Worm (Caenorhabditis elegans) whole organism, L2 larva: ENCODE data around the gene C05D9.3.
A peak's percentile ranks its signal among the peaks of the same experiment; 100 is the strongest.

Source experiments
- F13H6.1 ChIP-seq: sonication (generic microtip); optimal IDR thresholded peaks from 2 replicates; lab custom pipeline; 2016; ENCODE audit warnings: missing genetic modification characterization, missing compliant biosample characterization
- Y55F3AM.14 ChIP-seq: fragments of 200-800 bp; sonication (Bioruptor generic); optimal IDR thresholded peaks from 2 replicates; lab custom pipeline; 2018; ENCODE audit warnings: mild to moderate bottlenecking, missing genetic modification characterization, missing compliant biosample characterization
- ZK546.5 ChIP-seq: sonication (generic microtip); optimal IDR thresholded peaks from 2 replicates; lab custom pipeline; 2017; ENCODE audit warnings: missing biosample characterization, missing genetic modification characterization
- alr-1 ChIP-seq: fragments of 150-350 bp; optimal IDR thresholded peaks from 2 replicates; lab custom pipeline; 2014; ENCODE audit warnings: missing biosample characterization, missing genetic modification characterization
- ama-1 ChIP-seq: fragments of 150-350 bp; optimal IDR thresholded peaks from 2 replicates; lab custom pipeline; 2018; ENCODE audit warnings: inconsistent platforms
- ceh-16 ChIP-seq: fragments of 150-350 bp; optimal IDR thresholded peaks from 2 replicates; lab custom pipeline; 2014; ENCODE audit warnings: missing biosample characterization, missing genetic modification characterization
- crh-2 ChIP-seq: sonication (generic microtip); optimal IDR thresholded peaks from 2 replicates; lab custom pipeline; 2017; ENCODE audit warnings: missing biosample characterization, missing genetic modification characterization
- dmd-4 ChIP-seq: sonication (generic microtip); optimal IDR thresholded peaks from 2 replicates; lab custom pipeline; 2017; ENCODE audit warnings: missing biosample characterization, missing genetic modification characterization
- egl-27 ChIP-seq: sonication (generic microtip); optimal IDR thresholded peaks from 3 replicates; lab custom pipeline; 2017; ENCODE audit warnings: missing biosample characterization, missing genetic modification reagents, missing genetic modification characterization
- fos-1 ChIP-seq: fragments of 150-350 bp; optimal IDR thresholded peaks from 2 replicates; lab custom pipeline; 2014; ENCODE audit warnings: missing biosample characterization, missing genetic modification characterization
- gmeb-1 ChIP-seq: fragments of 150-350 bp; optimal IDR thresholded peaks from 2 replicates; lab custom pipeline; 2014; ENCODE audit warnings: missing biosample characterization, missing genetic modification characterization
- lin-11 ChIP-seq: fragments of 150-350 bp; sonication (generic microtip); optimal IDR thresholded peaks from 2 replicates; lab custom pipeline; 2014; ENCODE audit warnings: missing biosample characterization, missing genetic modification characterization, inconsistent platforms, mixed read lengths
- lin-39 ChIP-seq: fragments of 150-350 bp; optimal IDR thresholded peaks from 2 replicates; lab custom pipeline; 2014; ENCODE audit warnings: missing biosample characterization, missing genetic modification reagents, missing genetic modification characterization
- lsy-2 ChIP-seq, 2 experiments: fragments of 150-350 bp in 1 of 2; sonication (generic microtip) in 1 of 2; optimal IDR thresholded peaks; 2 replicates each; lab custom pipeline; 2014 to 2017; ENCODE audit warnings: missing biosample characterization in 2 of 2, missing genetic modification characterization in 2 of 2
- mab-5 ChIP-seq: fragments of 150-350 bp; optimal IDR thresholded peaks from 2 replicates; lab custom pipeline; 2014; ENCODE audit warnings: missing biosample characterization, missing genetic modification characterization
- mbf-1 ChIP-seq: sonication (generic microtip); optimal IDR thresholded peaks from 2 replicates; lab custom pipeline; 2017; ENCODE audit warnings: missing biosample characterization, missing genetic modification characterization
- mdl-1 ChIP-seq, 2 experiments: fragments of 150-350 bp in 1 of 2; sonication (generic microtip) in 1 of 2; optimal IDR thresholded peaks; 2 replicates each; lab custom pipeline; 2017; ENCODE audit warnings: missing biosample characterization in 2 of 2, missing genetic modification characterization in 2 of 2
- nhr-10 ChIP-seq: sonication (generic microtip); optimal IDR thresholded peaks from 2 replicates; lab custom pipeline; 2017; ENCODE audit warnings: missing biosample characterization, missing genetic modification characterization
- nhr-129 ChIP-seq: fragments of 150-350 bp; optimal IDR thresholded peaks from 2 replicates; lab custom pipeline; 2014; ENCODE audit warnings: missing biosample characterization, missing genetic modification characterization
- nhr-21 ChIP-seq: fragments of 150-350 bp; optimal IDR thresholded peaks from 2 replicates; lab custom pipeline; 2014; ENCODE audit warnings: missing biosample characterization, missing genetic modification characterization
- nhr-25 ChIP-seq: fragments of 150-350 bp; sonication (generic microtip); optimal IDR thresholded peaks from 3 replicates; lab custom pipeline; 2014; ENCODE audit warnings: missing biosample characterization, missing genetic modification characterization
- nhr-77 ChIP-seq: fragments of 150-350 bp; optimal IDR thresholded peaks from 2 replicates; lab custom pipeline; 2014; ENCODE audit warnings: missing biosample characterization, missing genetic modification characterization
- sem-4 ChIP-seq: fragments of 150-350 bp; optimal IDR thresholded peaks from 2 replicates; lab custom pipeline; 2014; ENCODE audit warnings: missing biosample characterization, missing genetic modification reagents, missing genetic modification characterization
- skn-1 ChIP-seq: sonication (generic microtip); optimal IDR thresholded peaks from 2 replicates; lab custom pipeline; 2017; ENCODE audit warnings: missing biosample characterization, missing genetic modification characterization
- sma-3 ChIP-seq: sonication (generic microtip); optimal IDR thresholded peaks from 2 replicates; lab custom pipeline; 2016; ENCODE audit warnings: missing genetic modification reagents, missing genetic modification characterization, missing compliant biosample characterization
- sma-9 ChIP-seq, 2 experiments: fragments of 150-350 bp in 1 of 2; sonication (generic microtip) in 1 of 2; optimal IDR thresholded peaks; 2 replicates each; lab custom pipeline; 2014 to 2016; ENCODE audit warnings: missing genetic modification characterization in 2 of 2, mild to moderate bottlenecking in 1 of 2, missing biosample characterization in 1 of 2, missing compliant biosample characterization in 1 of 2, missing genetic modification reagents in 1 of 2, moderate library complexity in 1 of 2
- unc-39 ChIP-seq: fragments of 150-350 bp; optimal IDR thresholded peaks from 2 replicates; lab custom pipeline; 2014; ENCODE audit warnings: missing biosample characterization, missing genetic modification characterization
- unc-55 ChIP-seq: fragments of 150-350 bp; sonication (generic microtip); optimal IDR thresholded peaks from 3 replicates; lab custom pipeline; 2014; ENCODE audit warnings: missing biosample characterization, missing genetic modification reagents, missing genetic modification characterization
- unc-62 ChIP-seq: fragments of 150-350 bp; optimal IDR thresholded peaks from 2 replicates; lab custom pipeline; 2014; ENCODE audit warnings: missing biosample characterization, missing genetic modification reagents, missing genetic modification characterization
- ztf-11 ChIP-seq: sonication (generic microtip); optimal IDR thresholded peaks from 2 replicates; lab custom pipeline; 2017; ENCODE audit warnings: missing biosample characterization, missing genetic modification characterization
- ztf-4 ChIP-seq: fragments of 150-350 bp; optimal IDR thresholded peaks from 2 replicates; lab custom pipeline; 2014; ENCODE audit warnings: missing biosample characterization, missing genetic modification characterization

C05D9.3 gene

DNA sequence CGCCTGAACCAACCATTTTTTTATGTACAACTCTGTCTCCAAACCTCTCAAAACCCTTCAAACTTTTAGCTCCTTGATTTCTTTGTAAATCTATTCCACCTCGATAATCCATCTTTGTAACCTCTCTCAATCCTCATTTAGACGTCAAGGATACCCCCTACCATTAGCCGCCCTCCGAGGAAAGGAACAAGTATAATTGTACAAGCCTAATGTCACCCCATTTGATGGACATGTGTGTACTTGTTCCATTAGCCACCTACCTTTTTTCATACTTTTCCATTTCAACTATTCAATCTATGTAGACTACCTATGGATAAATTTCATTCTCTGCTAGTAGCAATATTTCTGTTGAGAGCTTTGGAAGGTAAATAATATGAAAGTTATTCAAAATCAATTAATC, 3.9 kb upstream of the C05D9.3 start, which contains the start of gene C05D9.4:
TSS of gene C05D9.4 (plus strand) at position 301 of the 400 bp plus-strand sequence.
- TF ChIP-seq ztf-4, result no peak

DNA sequence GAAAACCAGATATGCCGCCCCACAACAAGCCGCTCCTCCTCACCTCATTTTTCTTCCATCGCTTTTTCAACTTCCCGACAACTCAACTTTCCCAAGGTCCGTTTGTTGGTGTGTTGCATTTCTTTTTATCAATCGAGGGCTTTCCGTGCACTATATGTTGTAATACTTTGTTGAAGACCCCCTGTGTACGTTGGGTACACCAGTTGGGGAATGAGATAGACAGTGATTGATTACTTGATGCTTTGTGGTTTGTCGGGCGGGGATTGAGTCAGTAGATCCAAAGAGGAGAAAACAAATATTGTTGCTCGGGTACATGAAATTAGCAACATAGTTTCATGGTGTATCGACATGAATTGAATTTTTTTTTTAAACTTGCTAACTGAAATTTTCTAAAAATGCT, 2.8 kb upstream of the C05D9.3 start:
- TF ChIP-seq mab-5 (tag; lab: Kevin White, UChicago), result peak; percentile 52
- no peak for TF ChIP-seq lin-11 (tag; lab: Kevin White, UChicago)
- peak; percentile 50 for TF ChIP-seq lin-39 (tag; lab: Kevin White, UChicago)
- peak; percentile 16 for TF ChIP-seq unc-55 (GFP tag; lab: Kevin White, UChicago)
- peak; percentile 0 for TF ChIP-seq sma-9 (GFP tag; optimal IDR thresholded peaks at IDR 0.05; lab: Kevin White, UChicago)
- no peak for TF ChIP-seq sma-9 (tag; optimal IDR thresholded peaks at IDR 0.05; lab: Kevin White, UChicago)
- peak; percentile 57 for TF ChIP-seq nhr-129 (tag; lab: Kevin White, UChicago)
- no peak for TF ChIP-seq nhr-25 (tag; lab: Kevin White, UChicago)
- peak in 1 of 2 experiments; percentile 6 for TF ChIP-seq lsy-2 (tag; optimal IDR thresholded peaks at IDR 0.05; lab: Kevin White, UChicago)

ce11 chrX:1110723-1111122, 980 bp upstream of the C05D9.3 start:
- TF ChIP-seq mdl-1 (tag; optimal IDR thresholded peaks at IDR 0.05; lab: Kevin White, UChicago), result no peak
- peak; percentile 33 for TF ChIP-seq nhr-129 (tag; lab: Kevin White, UChicago)
- no peak for TF ChIP-seq lin-39 (tag; lab: Kevin White, UChicago)

- TF ChIP-seq alr-1 (tag; lab: Kevin White, UChicago), result no peak
- TF ChIP-seq fos-1 (tag; lab: Kevin White, UChicago), result no peak
- TF ChIP-seq ama-1 (lab: Kevin White, UChicago), result no peak
- no peak for TF ChIP-seq ZK546.5 (tag; lab: Kevin White, UChicago)
- no peak for TF ChIP-seq egl-27 (tag; lab: Kevin White, UChicago)
- TF ChIP-seq mdl-1 (tag; optimal IDR thresholded peaks at IDR 0.05; lab: Kevin White, UChicago), result no peak
- no peak for TF ChIP-seq nhr-21 (tag; lab: Kevin White, UChicago)
- no peak for TF ChIP-seq mab-5 (tag; lab: Kevin White, UChicago)
- no peak for TF ChIP-seq skn-1 (tag; lab: Kevin White, UChicago)
- TF ChIP-seq ceh-16 (tag; lab: Kevin White, UChicago), result no peak
- TF ChIP-seq nhr-10 (tag; lab: Kevin White, UChicago), result no peak
- TF ChIP-seq mbf-1, result no peak
- no peak for TF ChIP-seq sem-4 (tag; lab: Kevin White, UChicago)
- TF ChIP-seq, all 48 proteins: peak for 0
These were observed 3.5 kb downstream of the C05D9.3 start for ce11 chrX:1115207-1115606.

- TF ChIP-seq crh-2 (tag; lab: Kevin White, UChicago) (peak; percentile 32), alr-1 (tag; lab: Kevin White, UChicago) (no peak), sma-9 (GFP tag; optimal IDR thresholded peaks at IDR 0.05; lab: Kevin White, UChicago) (peak; percentile 2), sma-9 (tag; optimal IDR thresholded peaks at IDR 0.05; lab: Kevin White, UChicago) (no peak), nhr-77 (tag; lab: Kevin White, UChicago) (no peak), unc-39 (tag; lab: Kevin White, UChicago) (no peak), nhr-21 (tag; lab: Kevin White, UChicago) (no peak), sma-3 (GFP tag; lab: Kevin White, UChicago) (no peak), sem-4 (tag; lab: Kevin White, UChicago) (no peak), fos-1 (tag; lab: Kevin White, UChicago) (peak; percentile 37), ceh-16 (tag; lab: Kevin White, UChicago) (no peak), dmd-4 (no peak)
These were observed 5.5 kb downstream of the C05D9.3 start for ce11 chrX:1117252-1117651.

DNA sequence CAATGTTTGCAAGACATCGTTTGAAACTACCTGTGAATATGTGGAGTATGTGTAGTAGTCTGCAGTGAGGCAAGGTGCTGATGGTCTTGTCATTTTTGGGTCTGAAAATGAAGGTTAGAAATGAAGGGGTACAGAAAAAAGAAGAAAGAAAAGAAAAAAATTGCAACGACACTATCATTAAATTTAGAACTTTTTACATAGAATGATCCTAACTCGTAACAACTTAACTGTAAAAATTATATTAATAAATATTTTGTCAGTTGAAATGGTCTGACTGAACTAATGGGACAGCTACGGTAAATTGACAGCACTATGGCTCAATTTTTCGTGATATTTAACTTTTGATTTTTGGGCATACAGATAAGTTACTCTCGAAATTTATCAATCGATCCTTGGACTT, 7.6 kb downstream of the C05D9.3 start, which contains the start of gene C05D9.7:
TSS of gene C05D9.7 (minus strand) at position 101 of the 400 bp plus-strand sequence.
- TF ChIP-seq alr-1 (tag; lab: Kevin White, UChicago), result no peak
- TF ChIP-seq ama-1 (lab: Kevin White, UChicago), result no peak
- no peak for TF ChIP-seq ztf-11 (tag; lab: Kevin White, UChicago)
- no peak for TF ChIP-seq mab-5 (tag; lab: Kevin White, UChicago)
- no peak for TF ChIP-seq gmeb-1
- TF ChIP-seq mbf-1, result no peak
- TF ChIP-seq F13H6.1 (tag; lab: Kevin White, UChicago), result no peak
- no peak for TF ChIP-seq unc-62 (GFP tag; lab: Kevin White, UChicago)
- TF ChIP-seq crh-2 (tag; lab: Kevin White, UChicago), result no peak
- no peak for TF ChIP-seq unc-55 (GFP tag; lab: Kevin White, UChicago)
- TF ChIP-seq Y55F3AM.14 (GFP tag; lab: Kevin White, UChicago), result no peak
- no peak for TF ChIP-seq lsy-2 (tag; optimal IDR thresholded peaks at IDR 0.05; lab: Kevin White, UChicago)
